Worm (Caenorhabditis elegans): Measurements from ENCODE around the gene F38B6.6.

The F38B6.6 gene

DNA sequence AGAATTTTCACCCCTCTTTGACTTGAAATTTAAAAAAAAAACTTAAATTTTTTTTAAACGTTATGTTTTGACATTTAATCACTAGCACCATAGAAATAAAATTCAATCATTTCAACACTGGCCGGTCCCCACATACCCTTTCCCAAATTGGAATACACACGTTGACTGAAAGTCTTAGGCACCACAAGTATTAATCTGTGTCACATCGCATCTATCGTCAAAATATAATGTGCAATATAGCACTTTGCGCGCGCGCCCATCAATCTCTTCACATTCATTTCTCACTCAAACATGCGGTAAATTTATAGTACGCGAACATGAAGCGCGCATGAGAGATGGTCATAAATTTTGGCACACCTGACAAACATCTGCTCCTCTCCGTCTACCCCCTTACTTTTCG is 2.5 kb downstream of the F38B6.6 start:
- TF ChIP-seq mcd-1 (GFP tag; IDR thresholded peaks at IDR 0.05): no peak
- no peak for TF ChIP-seq atf-7 (tag; optimal IDR thresholded peaks at IDR 0.05)
- no peak for TF ChIP-seq hlh-26 (GFP tag; conservative IDR thresholded peaks at IDR 0.05)

DNA sequence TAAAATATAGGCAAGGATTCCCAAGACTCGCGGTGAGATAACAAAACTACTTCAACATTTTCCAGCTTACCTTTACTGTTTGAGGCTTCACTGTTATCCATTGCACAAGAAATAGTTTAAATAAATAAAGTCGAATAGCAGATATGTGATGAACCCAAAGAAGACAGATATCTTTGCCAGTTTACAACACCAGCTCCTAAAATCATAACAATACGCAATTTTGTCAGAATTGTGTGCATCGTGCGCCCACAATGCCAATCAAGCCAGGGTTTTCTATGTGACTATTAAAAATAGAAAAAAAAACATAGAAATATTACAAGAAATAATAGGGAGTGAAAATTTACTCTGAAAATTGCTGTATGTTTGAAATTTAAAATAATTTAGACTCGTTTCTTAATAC is 7.2 kb downstream of the F38B6.6 start, which contains the start of gene F38B6.8:
F38B6.8 (minus strand) TSS at position 101 of the 400 bp plus-strand sequence.
- no peak for TF ChIP-seq pbrm-1 (GFP tag; IDR thresholded peaks at IDR 0.05)
- no peak for TF ChIP-seq K12H6.12 (tag; optimal IDR thresholded peaks at IDR 0.05)
- TF ChIP-seq B0261.1 (tag; optimal IDR thresholded peaks at IDR 0.05): no peak

DNA sequence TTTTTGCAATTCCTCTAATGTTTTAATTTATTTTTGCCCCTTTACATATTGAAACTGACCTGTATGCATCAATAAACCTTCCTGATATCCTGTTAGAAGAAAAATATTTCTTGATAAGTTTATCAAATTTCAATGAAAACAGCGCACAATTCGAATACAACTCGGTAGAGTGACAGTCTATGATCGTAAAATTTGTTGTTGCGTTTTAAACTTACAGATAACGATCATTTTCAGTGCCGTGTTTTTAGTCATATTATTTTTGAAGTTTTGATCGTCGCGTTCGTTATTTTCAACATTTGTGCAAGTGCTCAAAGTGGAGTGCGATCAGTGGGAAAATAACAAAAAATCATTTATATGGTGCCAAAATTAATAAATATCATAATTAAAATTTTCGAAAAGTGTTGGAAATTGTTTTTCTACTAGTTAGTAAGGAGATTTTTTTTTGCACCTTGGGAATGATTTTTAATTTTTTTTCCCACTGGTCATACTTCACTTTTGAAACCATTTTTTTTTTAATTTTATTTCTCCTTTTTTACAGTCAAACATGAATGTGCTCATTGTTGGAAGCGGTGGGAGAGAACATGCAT is 15.5 kb downstream of the F38B6.6 start, which contains the start of gene F38B6.4:
F38B6.4 (plus strand) TSS at position 537 of the 587 bp plus-strand sequence.
- TF ChIP-seq nhr-80 (tag; optimal IDR thresholded peaks at IDR 0.05) (peak; percentile 63), sea-2 (GFP tag; IDR thresholded peaks at IDR 0.05) (no peak)

DNA sequence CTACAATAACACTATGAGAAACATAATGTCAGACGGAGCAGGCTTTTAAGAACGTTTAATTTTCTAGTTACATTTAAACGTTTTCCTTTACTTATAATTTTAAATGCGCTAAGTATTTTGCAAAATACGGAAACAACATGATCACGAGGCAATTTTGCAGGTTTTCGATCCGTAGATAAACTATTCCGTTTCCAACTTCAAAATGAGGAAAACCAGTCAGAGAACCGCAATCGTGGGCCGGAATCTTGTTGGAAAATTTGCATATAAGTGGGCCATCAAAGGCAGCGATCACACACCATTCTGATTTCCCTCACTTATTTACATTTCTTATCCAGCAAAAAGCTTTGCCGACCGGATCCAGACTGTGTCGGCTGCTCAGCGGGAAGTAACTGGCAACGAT is 17.4 kb downstream of the F38B6.6 start, which contains the start of gene col-172:
col-172 (plus strand) TSS at position 301 of the 400 bp plus-strand sequence.
- TF ChIP-seq dpff-1 (tag; optimal IDR thresholded peaks at IDR 0.05): no peak
- TF ChIP-seq ztf-28 (GFP tag; IDR thresholded peaks at IDR 0.05): no peak
- no peak for TF ChIP-seq Y53F4B.3 (GFP tag; IDR thresholded peaks at IDR 0.05)
- TF ChIP-seq tbx-9 (tag; optimal IDR thresholded peaks at IDR 0.05; ENCODE audit: borderline replicate concordance): no peak
- TF ChIP-seq nfya-1 (tag; optimal IDR thresholded peaks at IDR 0.05; ENCODE audit: borderline replicate concordance, insufficient read depth): no peak
- TF ChIP-seq fkh-3 (tag; optimal IDR thresholded peaks at IDR 0.05): no peak
- TF ChIP-seq repo-1 (tag; optimal IDR thresholded peaks at IDR 0.05): no peak
- TF ChIP-seq bed-2 (GFP tag; IDR thresholded peaks at IDR 0.05): no peak
- TF ChIP-seq ZK185.1 (tag; optimal IDR thresholded peaks at IDR 0.05; ENCODE audit: poor library complexity, severe bottlenecking): no peak
- TF ChIP-seq akir-1 (GFP tag; optimal IDR thresholded peaks at IDR 0.05): no peak
- no peak for TF ChIP-seq T07F8.4 (tag; optimal IDR thresholded peaks at IDR 0.05)

DNA sequence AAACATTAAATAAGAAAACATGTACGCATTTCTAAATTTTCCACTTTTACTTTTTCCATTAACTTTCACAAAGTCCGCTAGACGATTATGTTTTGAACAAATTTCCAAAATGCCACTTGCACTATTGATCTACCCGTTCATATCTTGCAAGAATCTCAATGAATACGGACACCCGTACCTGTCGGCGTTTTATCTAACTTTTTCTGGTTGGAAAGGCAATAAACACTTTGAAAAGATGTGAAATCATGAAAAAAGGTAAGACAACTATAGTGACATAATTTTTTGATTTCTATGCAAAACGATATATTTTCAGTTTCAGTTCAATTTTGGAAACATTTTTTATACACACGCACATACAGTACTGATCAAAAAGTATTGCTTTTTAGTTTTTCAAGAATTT is 18.2 kb downstream of the F38B6.6 start:
- TF ChIP-seq rpc-1 (optimal IDR thresholded peaks at IDR 0.05): no peak
- no peak for TF ChIP-seq rpc-1 (tag; optimal IDR thresholded peaks at IDR 0.05)
- no peak for TF ChIP-seq him-1 (tag; optimal IDR thresholded peaks at IDR 0.05)
- no peak for TF ChIP-seq B0035.1 (tag; optimal IDR thresholded peaks at IDR 0.05)
- no peak for TF ChIP-seq hlh-26 (GFP tag; conservative IDR thresholded peaks at IDR 0.05)
- no peak for TF ChIP-seq Y79H2A.3 (GFP tag; conservative IDR thresholded peaks at IDR 0.05)
- no peak for TF ChIP-seq F57C9.4 (tag; optimal IDR thresholded peaks at IDR 0.05)
- TF ChIP-seq chd-7 (tag; optimal IDR thresholded peaks at IDR 0.05): no peak
- no peak for TF ChIP-seq attf-5 (GFP tag; optimal IDR thresholded peaks at IDR 0.05)
- TF ChIP-seq B0336.3 (GFP tag; IDR thresholded peaks at IDR 0.05): no peak
- TF ChIP-seq egl-18 (GFP tag; IDR thresholded peaks at IDR 0.05): no peak

DNA sequence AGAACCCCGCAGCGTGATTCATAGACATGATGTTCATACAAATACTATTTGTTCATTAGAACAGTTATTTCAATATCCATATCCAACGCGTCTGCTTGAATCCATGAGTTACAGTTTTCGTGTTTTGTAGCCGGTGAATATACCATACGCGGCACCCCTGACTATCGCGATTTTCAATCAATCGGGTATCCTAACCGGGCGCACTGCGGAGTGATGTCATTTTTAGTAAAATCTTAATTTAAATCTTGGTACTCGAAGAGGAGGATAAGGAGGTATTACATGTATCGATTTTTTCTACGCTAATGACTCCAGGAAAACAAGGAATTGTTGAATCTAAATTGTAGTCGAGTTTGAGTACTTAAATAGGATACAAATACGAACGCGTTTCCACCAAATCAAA is 20.5 kb downstream of the F38B6.6 start:
- TF ChIP-seq rpc-1 (optimal IDR thresholded peaks at IDR 0.05): no peak
- TF ChIP-seq rpc-1 (tag; optimal IDR thresholded peaks at IDR 0.05): no peak
- no peak for TF ChIP-seq ekl-4 (GFP tag; IDR thresholded peaks at IDR 0.05)
- TF ChIP-seq tlf-1 (GFP tag; optimal IDR thresholded peaks at IDR 0.05): no peak
- no peak for TF ChIP-seq cebp-1 (GFP tag; IDR thresholded peaks at IDR 0.05)
- no peak for TF ChIP-seq cebp-1 (tag; optimal IDR thresholded peaks at IDR 0.05)
- TF ChIP-seq ztf-6 (GFP tag; IDR thresholded peaks at IDR 0.05): no peak

Measured in whole organism, young adult.